Fruit fly (Drosophila melanogaster) whole organism, adult: Measurements from ENCODE around the gene CG34163.

Source experiments
- CG11617 ChIP-seq: fragments of 200-800 bp; sonication (Bioruptor generic); optimal IDR thresholded peaks from 2 replicates; lab custom pipeline; 2017; ENCODE audit warnings: mild to moderate bottlenecking, missing biosample characterization, missing genetic modification reagents, missing genetic modification characterization
- CG12768 ChIP-seq: fragments of 200-800 bp; sonication (Bioruptor generic); optimal IDR thresholded peaks from 2 replicates; lab custom pipeline; 2017; ENCODE audit warnings: missing biosample characterization, missing genetic modification characterization, mild to moderate bottlenecking, moderate library complexity, missing genetic modification reagents
- CG14711 ChIP-seq: fragments of 200-800 bp; sonication (Bioruptor generic); optimal IDR thresholded peaks from 2 replicates; lab custom pipeline; 2018; ENCODE audit warnings: missing biosample characterization, mild to moderate bottlenecking, missing genetic modification characterization, moderate library complexity
- CG1620 ChIP-seq: fragments of 200-800 bp; sonication (Bioruptor generic); optimal IDR thresholded peaks from 2 replicates; lab custom pipeline; 2016; ENCODE audit warnings: missing biosample characterization, missing genetic modification characterization
- CG33017 ChIP-seq: fragments of 200-800 bp; sonication (Bioruptor generic); optimal IDR thresholded peaks from 2 replicates; lab custom pipeline; 2018; ENCODE audit warnings: missing biosample characterization, mild to moderate bottlenecking, missing genetic modification characterization, moderate library complexity
- CG5204 ChIP-seq: fragments of 200-800 bp; sonication (Bioruptor generic); optimal IDR thresholded peaks from 2 replicates; lab custom pipeline; 2016; ENCODE audit warnings: missing biosample characterization, missing genetic modification characterization
- CG7045 ChIP-seq: fragments of 200-800 bp; sonication (Bioruptor generic); optimal IDR thresholded peaks from 2 replicates; lab custom pipeline; 2017; ENCODE audit warnings: missing biosample characterization, mild to moderate bottlenecking, missing genetic modification characterization
- CG7101 ChIP-seq: fragments of 200-800 bp; sonication (Bioruptor generic); optimal IDR thresholded peaks from 2 replicates; lab custom pipeline; 2018; ENCODE audit warnings: missing biosample characterization, mild to moderate bottlenecking, missing genetic modification characterization, moderate library complexity
- Clk ChIP-seq: fragments of 200-800 bp; sonication (Bioruptor generic); optimal IDR thresholded peaks from 2 replicates; lab custom pipeline; 2017; ENCODE audit warnings: missing biosample characterization, missing genetic modification characterization
- Crg-1 ChIP-seq: fragments of 200-800 bp; sonication (Bioruptor generic); optimal IDR thresholded peaks from 2 replicates; lab custom pipeline; 2016; ENCODE audit warnings: missing biosample characterization, missing genetic modification characterization
- Hr96 ChIP-seq: fragments of 200-800 bp; sonication (Bioruptor generic); optimal IDR thresholded peaks from 2 replicates; lab custom pipeline; 2016; ENCODE audit warnings: missing biosample characterization, missing genetic modification characterization
- Mnt ChIP-seq: fragments of 200-800 bp; sonication (Bioruptor generic); optimal IDR thresholded peaks from 2 replicates; lab custom pipeline; 2016; ENCODE audit warnings: missing biosample characterization, mild to moderate bottlenecking, missing genetic modification characterization
- bab1 ChIP-seq: fragments of 200-800 bp; sonication (Bioruptor generic); optimal IDR thresholded peaks from 3 replicates; lab custom pipeline; 2019; ENCODE audit warnings: missing biosample characterization, mild to moderate bottlenecking, missing genetic modification characterization, moderate library complexity
- cic ChIP-seq: fragments of 200-800 bp; sonication (Bioruptor generic); optimal IDR thresholded peaks from 2 replicates; lab custom pipeline; 2017; ENCODE audit warnings: missing biosample characterization, mild to moderate bottlenecking, missing genetic modification characterization, moderate library complexity
- cnc ChIP-seq, 2 experiments: fragments of >200 bp; optimal IDR thresholded peaks; 2 replicates each; lab custom pipeline; 2017
- kay ChIP-seq: fragments of 200-800 bp; sonication (Bioruptor generic); peaks from one replicate; lab custom pipeline; 2016; ENCODE audit warnings: missing biosample characterization, missing genetic modification characterization, borderline replicate concordance
- ovo ChIP-seq: fragments of 200-800 bp; sonication (Bioruptor generic); optimal IDR thresholded peaks from 2 replicates; lab custom pipeline; 2016; ENCODE audit warnings: missing biosample characterization, missing genetic modification characterization
- pad ChIP-seq: fragments of 200-800 bp; sonication (Bioruptor generic); optimal IDR thresholded peaks from 3 replicates; lab custom pipeline; 2017; ENCODE audit warnings: missing biosample characterization, missing genetic modification characterization, mild to moderate bottlenecking, moderate library complexity, missing genetic modification reagents
- tj ChIP-seq: fragments of 200-800 bp; sonication (Bioruptor generic); optimal IDR thresholded peaks from 3 replicates; lab custom pipeline; 2017; ENCODE audit warnings: missing biosample characterization, mild to moderate bottlenecking, missing genetic modification characterization, moderate library complexity
- toe ChIP-seq: fragments of 200-800 bp; sonication (Bioruptor generic); optimal IDR thresholded peaks from 2 replicates; lab custom pipeline; 2016; ENCODE audit warnings: missing biosample characterization, missing genetic modification characterization

CG34163 gene

dm6 chr2L:12003792-12004210 is 15.7 kb downstream of the CG34163 start:
- TF ChIP-seq cnc (optimal IDR thresholded peaks at IDR 0.05; lab: Kevin White, UChicago) (no peak), tj (GFP tag; lab: Kevin White, UChicago) (peak; percentile 16), CG1620 (GFP tag; lab: Kevin White, UChicago) (no peak), CG14711 (tag; lab: Kevin White, UChicago) (no peak), bab1 (GFP tag; lab: Kevin White, UChicago) (peak; percentile 23), CG33017 (tag; lab: Kevin White, UChicago) (no peak), toe (no peak), Hr96 (peak; percentile 17), CG12768 (GFP tag; lab: Kevin White, UChicago) (no peak), pad (GFP tag; lab: Kevin White, UChicago) (peak; percentile 99), kay (GFP tag; lab: Kevin White, UChicago) (no peak)

DNA sequence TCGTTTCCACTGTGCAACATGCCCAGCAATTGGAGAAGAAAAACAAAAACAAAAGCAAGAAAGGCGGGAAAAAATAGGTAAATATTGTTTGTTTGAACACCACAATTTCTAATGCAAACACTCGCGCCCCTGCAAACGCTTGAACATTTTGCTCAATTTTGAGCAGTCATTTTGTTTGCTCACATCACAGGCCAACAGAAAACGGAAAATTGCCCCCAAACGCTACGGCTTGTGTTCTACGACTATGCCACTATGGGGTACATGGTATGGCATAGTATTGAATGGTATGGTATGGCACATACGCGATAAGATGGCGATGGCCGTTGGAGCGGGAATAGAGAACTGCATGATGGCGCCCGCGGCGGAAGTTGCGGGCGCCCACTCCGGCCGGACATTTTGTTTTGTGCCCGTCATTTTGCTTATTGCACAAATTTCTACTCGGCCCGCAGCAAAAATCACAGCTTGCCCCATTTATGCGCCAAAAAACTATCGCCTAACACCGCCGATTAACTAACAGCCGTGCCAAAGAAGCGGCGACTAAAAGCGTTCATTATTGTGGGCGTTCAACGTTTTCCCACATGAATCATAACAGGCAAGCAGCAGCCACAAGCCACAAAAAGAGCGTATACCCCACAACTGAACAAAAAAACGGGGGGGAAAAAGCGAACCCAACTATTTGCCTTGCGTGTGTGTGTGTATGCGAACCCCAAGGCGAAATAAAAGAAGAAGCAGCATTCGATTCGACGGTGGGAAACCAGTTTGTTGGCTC is 16.3 kb downstream of the CG34163 start:
- TF ChIP-seq cnc (optimal IDR thresholded peaks at IDR 0.05; lab: Kevin White, UChicago): peak in 1 of 2 experiments; percentile 15
- no peak for TF ChIP-seq pad (GFP tag; lab: Kevin White, UChicago)
- TF ChIP-seq CG1620 (GFP tag; lab: Kevin White, UChicago): no peak
- peak; percentile 58 for TF ChIP-seq CG33017 (tag; lab: Kevin White, UChicago)
- TF ChIP-seq CG7101: peak; percentile 15
- peak; percentile 94 for TF ChIP-seq kay (GFP tag; lab: Kevin White, UChicago)
- no peak for TF ChIP-seq CG11617 (GFP tag; lab: Kevin White, UChicago)
- TF ChIP-seq CG14711 (tag; lab: Kevin White, UChicago): peak; percentile 19
- no peak for TF ChIP-seq CG12768 (GFP tag; lab: Kevin White, UChicago)
- peak; percentile 37 for TF ChIP-seq toe
- TF ChIP-seq tj (GFP tag; lab: Kevin White, UChicago): no peak
- no peak for TF ChIP-seq Mnt (GFP tag; lab: Kevin White, UChicago)
- no peak for TF ChIP-seq CG7045
- no peak for TF ChIP-seq cic
- TF ChIP-seq Hr96: no peak
- no peak for TF ChIP-seq Clk (GFP tag; lab: Kevin White, UChicago)
- no peak for TF ChIP-seq ovo
- TF ChIP-seq Crg-1 (GFP tag; lab: Kevin White, UChicago): no peak
- peak; percentile 48 for TF ChIP-seq CG5204 (GFP tag; lab: Kevin White, UChicago)
- no peak for TF ChIP-seq bab1 (GFP tag; lab: Kevin White, UChicago)

DNA sequence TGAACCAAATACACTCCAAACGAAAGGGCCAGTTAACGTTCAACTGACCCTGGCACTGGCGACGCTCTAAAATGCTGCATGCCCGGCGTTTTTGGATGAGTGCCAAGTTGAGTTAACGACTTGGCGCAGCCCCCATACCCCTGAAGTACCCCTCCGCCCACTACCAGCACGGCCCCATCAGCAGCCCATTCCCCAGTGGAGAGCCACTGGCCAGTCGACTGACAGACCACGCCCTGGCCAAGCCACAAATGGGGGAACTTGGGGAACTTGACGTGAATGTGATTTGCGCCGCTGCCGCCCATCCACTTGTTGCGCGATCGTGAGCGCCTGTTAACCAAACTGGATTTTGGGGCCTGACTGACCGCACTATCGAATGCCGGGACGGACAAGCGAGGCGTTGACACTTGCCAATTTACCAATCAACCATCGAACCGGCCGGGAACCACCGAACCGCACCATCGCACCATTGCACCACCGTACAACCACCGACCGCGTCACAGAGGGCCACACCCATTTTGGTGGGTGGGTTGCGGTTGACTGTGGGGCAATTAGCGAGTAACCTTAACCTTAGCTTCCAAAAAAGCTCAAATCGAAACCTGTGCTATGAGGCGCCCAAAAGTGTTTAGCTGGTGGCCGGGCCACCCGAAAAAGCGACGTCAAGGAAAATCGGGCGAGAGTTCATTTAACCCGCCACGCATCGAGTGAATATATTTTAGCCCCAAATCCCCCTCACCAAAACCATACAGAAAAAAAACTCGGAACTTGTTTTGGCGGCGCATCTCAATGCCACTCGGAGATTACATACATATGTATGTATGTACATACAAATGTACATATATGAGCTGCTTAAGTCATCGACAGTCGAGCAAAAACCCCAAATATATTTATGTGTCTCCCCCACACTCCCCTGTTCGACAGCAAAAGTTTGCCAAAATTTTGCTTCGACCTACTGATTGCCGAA is 17.6 kb downstream of the CG34163 start:
- TF ChIP-seq toe (no peak), CG12768 (GFP tag; lab: Kevin White, UChicago) (peak; percentile 67), kay (GFP tag; lab: Kevin White, UChicago) (no peak), cic (peak; percentile 6), cnc (optimal IDR thresholded peaks at IDR 0.05; lab: Kevin White, UChicago) (no peak), CG11617 (GFP tag; lab: Kevin White, UChicago) (no peak), tj (GFP tag; lab: Kevin White, UChicago) (peak; percentile 11), Clk (GFP tag; lab: Kevin White, UChicago) (no peak), CG33017 (tag; lab: Kevin White, UChicago) (no peak), ovo (peak; percentile 60), Hr96 (no peak), CG7045 (no peak), Mnt (GFP tag; lab: Kevin White, UChicago) (no peak), CG1620 (GFP tag; lab: Kevin White, UChicago) (no peak), CG14711 (tag; lab: Kevin White, UChicago) (no peak), CG5204 (GFP tag; lab: Kevin White, UChicago) (no peak), Crg-1 (GFP tag; lab: Kevin White, UChicago) (peak; percentile 35), CG7101 (no peak), pad (GFP tag; lab: Kevin White, UChicago) (peak; percentile 93), bab1 (GFP tag; lab: Kevin White, UChicago) (no peak)

- TF ChIP-seq toe: peak; percentile 79
- peak; percentile 87 for TF ChIP-seq CG7045
- peak; percentile 62 for TF ChIP-seq Hr96
- no peak for TF ChIP-seq cic
- peak; percentile 90 for TF ChIP-seq CG11617 (GFP tag; lab: Kevin White, UChicago)
- peak; percentile 72 for TF ChIP-seq CG12768 (GFP tag; lab: Kevin White, UChicago)
- peak; percentile 53 for TF ChIP-seq CG1620 (GFP tag; lab: Kevin White, UChicago)
- TF ChIP-seq cnc (optimal IDR thresholded peaks at IDR 0.05; lab: Kevin White, UChicago): no peak
- peak; percentile 63 for TF ChIP-seq tj (GFP tag; lab: Kevin White, UChicago)
- peak; percentile 72 for TF ChIP-seq CG5204 (GFP tag; lab: Kevin White, UChicago)
- TF ChIP-seq CG33017 (tag; lab: Kevin White, UChicago): peak; percentile 94
- TF ChIP-seq Mnt (GFP tag; lab: Kevin White, UChicago): no peak
- peak; percentile 69 for TF ChIP-seq Crg-1 (GFP tag; lab: Kevin White, UChicago)
- TF ChIP-seq CG14711 (tag; lab: Kevin White, UChicago): peak; percentile 77
- TF ChIP-seq CG7101: peak; percentile 86
- TF ChIP-seq ovo: peak; percentile 68
- TF ChIP-seq Clk (GFP tag; lab: Kevin White, UChicago): peak; percentile 41
- TF ChIP-seq bab1 (GFP tag; lab: Kevin White, UChicago): peak; percentile 80
- TF ChIP-seq pad (GFP tag; lab: Kevin White, UChicago): peak; percentile 98
- TF ChIP-seq kay (GFP tag; lab: Kevin White, UChicago): peak; percentile 93
Observed at dm6 chr2L:12006397-12007330, 18.6 kb downstream of the CG34163 start.
